Worm (Caenorhabditis elegans) whole organism, young adult: Measurements from ENCODE around the gene F38H4.4.

Experiments
- B0261.1 ChIP-seq: sonication (generic microtip); optimal IDR thresholded peaks from 2 replicates; lab custom pipeline; 2016; ENCODE audit warnings: mild to moderate bottlenecking, missing genetic modification characterization, moderate library complexity, missing compliant biosample characterization
- F33H1.4 ChIP-seq: fragments of 200-800 bp; sonication (Bioruptor generic); IDR thresholded peaks from 2 replicates; pipeline ENCODE4 v1.3.6; 2022; ENCODE audit warnings: missing genetic modification reagents, missing genetic modification characterization, missing compliant biosample characterization
- F39B2.1 ChIP-seq: fragments of 200-800 bp; sonication (Bioruptor generic); IDR thresholded peaks from 2 replicates; pipeline ENCODE4 v1.3.6; 2022; ENCODE audit warnings: missing genetic modification reagents, missing genetic modification characterization, missing compliant biosample characterization
- F49E8.2 ChIP-seq: sonication (generic microtip); optimal IDR thresholded peaks from 3 replicates; lab custom pipeline; 2017; ENCODE audit warnings: missing genetic modification characterization, mild to moderate bottlenecking, missing compliant biosample characterization, antibody characterized with exemption, moderate library complexity; ENCODE audit not compliant: insufficient read depth
- F55B11.4 ChIP-seq: sonication (generic microtip); optimal IDR thresholded peaks from 2 replicates; lab custom pipeline; 2016; ENCODE audit warnings: missing compliant biosample characterization, missing genetic modification characterization, borderline replicate concordance; ENCODE audit not compliant: insufficient read depth
- F57A8.1 ChIP-seq: fragments of 200-800 bp; sonication (Bioruptor generic); optimal IDR thresholded peaks from 2 replicates; lab custom pipeline; 2018; ENCODE audit warnings: mild to moderate bottlenecking, missing genetic modification characterization, moderate library complexity, missing compliant biosample characterization
- K11D2.4 ChIP-seq: fragments of 200-800 bp; sonication (Bioruptor generic); IDR thresholded peaks from 2 replicates; pipeline ENCODE4 v1.3.6; 2022; ENCODE audit warnings: missing genetic modification reagents, missing genetic modification characterization, missing compliant biosample characterization
- K12H6.12 ChIP-seq: fragments of 200-800 bp; sonication (Bioruptor generic); optimal IDR thresholded peaks from 2 replicates; lab custom pipeline; 2018; ENCODE audit warnings: mild to moderate bottlenecking, missing genetic modification characterization, missing compliant biosample characterization
- Y53G8AR.9 ChIP-seq: fragments of 200-800 bp; sonication (Bioruptor generic); conservative IDR thresholded peaks from 2 replicates; pipeline ENCODE4 v1.3.6; 2022; ENCODE audit warnings: missing genetic modification reagents, missing genetic modification characterization, missing compliant biosample characterization
- Y56A3A.18 ChIP-seq: fragments of 200-800 bp; sonication (Bioruptor generic); IDR thresholded peaks from 2 replicates; pipeline ENCODE4 v1.3.6; 2022; ENCODE audit warnings: missing genetic modification reagents, missing genetic modification characterization, missing compliant biosample characterization
- Y79H2A.3 ChIP-seq: fragments of 200-800 bp; sonication (Bioruptor generic); conservative IDR thresholded peaks from 2 replicates; pipeline ENCODE4 v1.3.6; 2022; ENCODE audit warnings: missing genetic modification reagents, missing genetic modification characterization, missing compliant biosample characterization
- Y95B8A.8 ChIP-seq: fragments of 200-800 bp; sonication (Bioruptor generic); IDR thresholded peaks from 2 replicates; pipeline ENCODE4 v1.3.6; 2022; ENCODE audit warnings: missing genetic modification reagents, missing genetic modification characterization, missing compliant biosample characterization
- ZK185.1 ChIP-seq: sonication (generic microtip); optimal IDR thresholded peaks from 2 replicates; lab custom pipeline; 2016; ENCODE audit warnings: mild to moderate bottlenecking, missing genetic modification characterization, missing compliant biosample characterization; ENCODE audit not compliant: poor library complexity, severe bottlenecking
- atf-7 ChIP-seq: sonication (generic microtip); optimal IDR thresholded peaks from 2 replicates; lab custom pipeline; 2017; ENCODE audit warnings: mild to moderate bottlenecking, missing genetic modification characterization, missing compliant biosample characterization
- attf-6 ChIP-seq: fragments of 200-800 bp; sonication (Bioruptor generic); IDR thresholded peaks from 2 replicates; pipeline ENCODE4 v1.3.6; 2022; ENCODE audit warnings: missing genetic modification reagents, missing genetic modification characterization, missing compliant biosample characterization
- bed-1 ChIP-seq: fragments of 200-800 bp; sonication (Bioruptor generic); IDR thresholded peaks from 2 replicates; pipeline ENCODE4 v1.3.6; 2022; ENCODE audit warnings: missing genetic modification reagents, missing genetic modification characterization, missing compliant biosample characterization
- cebp-1 ChIP-seq, 2 experiments: fragments of 200-800 bp in 1 of 2; sonication (Bioruptor generic) in 1 of 2; sonication (generic microtip) in 1 of 2; IDR thresholded peaks in 1 of 2; optimal IDR thresholded peaks in 1 of 2; 2 replicates each; pipeline versions ENCODE4 v1.3.6 to Lab custom; 2017 to 2022; ENCODE audit warnings: missing compliant biosample characterization in 2 of 2, missing genetic modification characterization in 2 of 2, mild to moderate bottlenecking in 1 of 2, missing genetic modification reagents in 1 of 2, moderate library complexity in 1 of 2
- ceh-27 ChIP-seq: fragments of 200-800 bp; sonication (Bioruptor generic); optimal IDR thresholded peaks from 2 replicates; lab custom pipeline; 2018; ENCODE audit warnings: mild to moderate bottlenecking, missing genetic modification characterization, moderate library complexity, missing compliant biosample characterization
- ceh-40 ChIP-seq: fragments of 200-800 bp; sonication (Bioruptor generic); IDR thresholded peaks from 2 replicates; pipeline ENCODE4 v1.3.6; 2022; ENCODE audit warnings: missing genetic modification characterization, missing compliant biosample characterization
- chd-7 ChIP-seq: sonication (generic microtip); optimal IDR thresholded peaks from 2 replicates; lab custom pipeline; 2016; ENCODE audit warnings: mild to moderate bottlenecking, missing genetic modification characterization, moderate library complexity, missing compliant biosample characterization
- dox-1 ChIP-seq: fragments of 200-800 bp; sonication (Bioruptor generic); IDR thresholded peaks from 2 replicates; pipeline ENCODE4 v1.3.6; 2022; ENCODE audit warnings: missing genetic modification reagents, missing genetic modification characterization, missing compliant biosample characterization
- dpff-1 ChIP-seq: sonication (generic microtip); optimal IDR thresholded peaks from 2 replicates; lab custom pipeline; 2017; ENCODE audit warnings: mild to moderate bottlenecking, missing genetic modification characterization, missing compliant biosample characterization
- efl-1 ChIP-seq: fragments of 150-350 bp; optimal IDR thresholded peaks from 2 replicates; lab custom pipeline; 2014; ENCODE audit warnings: missing biosample characterization, missing genetic modification reagents, missing genetic modification characterization
- ets-4 ChIP-seq: fragments of 200-800 bp; sonication (Bioruptor generic); optimal IDR thresholded peaks from 2 replicates; lab custom pipeline; 2018; ENCODE audit warnings: mild to moderate bottlenecking, missing genetic modification characterization, missing compliant biosample characterization
- him-1 ChIP-seq: sonication (generic microtip); optimal IDR thresholded peaks from 2 replicates; lab custom pipeline; 2016; ENCODE audit warnings: missing genotype, missing genetic modification reagents, missing genetic modification characterization, missing compliant biosample characterization
- hlh-26 ChIP-seq: fragments of 200-800 bp; sonication (Bioruptor generic); conservative IDR thresholded peaks from 2 replicates; pipeline ENCODE4 v1.3.6; 2022; ENCODE audit warnings: missing genetic modification reagents, missing genetic modification characterization, missing compliant biosample characterization
- lin-40 ChIP-seq: sonication (generic microtip); optimal IDR thresholded peaks from 2 replicates; lab custom pipeline; 2016; ENCODE audit warnings: missing genetic modification characterization, mild to moderate bottlenecking, missing compliant biosample characterization, missing genotype, missing genetic modification reagents
- lin-54 ChIP-seq: fragments of 200-800 bp; sonication (Bioruptor generic); optimal IDR thresholded peaks from 2 replicates; lab custom pipeline; 2018; ENCODE audit warnings: mild to moderate bottlenecking, missing genetic modification characterization, missing compliant biosample characterization
- lsy-27 ChIP-seq: sonication (generic microtip); optimal IDR thresholded peaks from 2 replicates; lab custom pipeline; 2017; ENCODE audit warnings: missing genetic modification characterization, mild to moderate bottlenecking, missing compliant biosample characterization, antibody characterized with exemption, missing genotype, borderline replicate concordance; ENCODE audit not compliant: insufficient read depth
- madf-10 ChIP-seq: sonication (generic microtip); optimal IDR thresholded peaks from 2 replicates; lab custom pipeline; 2016; ENCODE audit warnings: mild to moderate bottlenecking, missing genetic modification characterization, missing compliant biosample characterization
- madf-3 ChIP-seq: fragments of 200-800 bp; sonication (Bioruptor generic); IDR thresholded peaks from 2 replicates; pipeline ENCODE4 v1.3.6; 2022; ENCODE audit warnings: missing genetic modification reagents, missing genetic modification characterization, missing compliant biosample characterization
- mel-28 ChIP-seq: sonication (generic microtip); optimal IDR thresholded peaks from 2 replicates; lab custom pipeline; 2016; ENCODE audit warnings: borderline replicate concordance, mild to moderate bottlenecking, missing genetic modification characterization, missing compliant biosample characterization
- mes-4 ChIP-seq: sonication (generic microtip); optimal IDR thresholded peaks from 2 replicates; lab custom pipeline; 2016; ENCODE audit warnings: missing genotype, missing genetic modification characterization, missing compliant biosample characterization
- nhr-27 ChIP-seq: fragments of 200-800 bp; sonication (Bioruptor generic); optimal IDR thresholded peaks from 2 replicates; lab custom pipeline; 2018; ENCODE audit warnings: mild to moderate bottlenecking, missing genetic modification characterization, moderate library complexity, missing compliant biosample characterization
- pha-4 ChIP-seq: fragments of 150-350 bp; sonication (generic microtip); optimal IDR thresholded peaks from 2 replicates; lab custom pipeline; 2014; ENCODE audit warnings: missing biosample characterization, missing genetic modification reagents, missing genetic modification characterization
- rpc-1 ChIP-seq, 2 experiments: fragments of 150-350 bp in 1 of 2; sonication (generic microtip) in 1 of 2; optimal IDR thresholded peaks; 2 replicates each; lab custom pipeline; 2014 to 2018; ENCODE audit warnings: missing biosample characterization in 1 of 2, missing genetic modification characterization in 1 of 2, missing genetic modification reagents in 1 of 2, missing genotype in 1 of 2
- snpc-3.4 ChIP-seq: sonication (generic microtip); optimal IDR thresholded peaks from 2 replicates; lab custom pipeline; 2017; ENCODE audit warnings: missing genetic modification characterization, mild to moderate bottlenecking, missing compliant biosample characterization, antibody characterized with exemption, moderate library complexity, missing genotype, missing genetic modification reagents
- snpc-4 ChIP-seq, 5 experiments: fragments of 150-350 bp in 1 of 5; sonication (generic microtip) in 4 of 5; optimal IDR thresholded peaks; 2 replicates each; lab custom pipeline; 2014 to 2018; ENCODE audit warnings: missing genetic modification characterization in 5 of 5, missing biosample characterization in 3 of 5, antibody characterized with exemption in 2 of 5, mild to moderate bottlenecking in 2 of 5, missing compliant biosample characterization in 2 of 5, missing genotype in 2 of 5, moderate library complexity in 2 of 5, missing genetic modification reagents in 1 of 5
- sptf-2 ChIP-seq: fragments of 200-800 bp; sonication (Bioruptor generic); optimal IDR thresholded peaks from 2 replicates; lab custom pipeline; 2018; ENCODE audit warnings: mild to moderate bottlenecking, missing genetic modification characterization, missing compliant biosample characterization
- unc-130 ChIP-seq: sonication (generic microtip); optimal IDR thresholded peaks from 2 replicates; lab custom pipeline; 2016; ENCODE audit warnings: missing genetic modification reagents, missing genetic modification characterization, missing compliant biosample characterization
- ztf-22 ChIP-seq: fragments of 200-800 bp; sonication (Bioruptor generic); optimal IDR thresholded peaks from 2 replicates; lab custom pipeline; 2018; ENCODE audit warnings: mild to moderate bottlenecking, missing genetic modification characterization, moderate library complexity, missing compliant biosample characterization
- ztf-26 ChIP-seq: sonication (generic microtip); optimal IDR thresholded peaks from 2 replicates; lab custom pipeline; 2017; ENCODE audit warnings: missing genetic modification characterization, missing compliant biosample characterization
- ztf-28 ChIP-seq: fragments of 200-800 bp; sonication (Bioruptor generic); IDR thresholded peaks from 2 replicates; pipeline ENCODE4 v1.3.6; 2022; ENCODE audit warnings: missing genetic modification reagents, missing genetic modification characterization, missing compliant biosample characterization
- ztf-3 ChIP-seq: fragments of 200-800 bp; sonication (Bioruptor generic); optimal IDR thresholded peaks from 2 replicates; lab custom pipeline; 2018; ENCODE audit warnings: mild to moderate bottlenecking, missing genetic modification characterization, missing compliant biosample characterization
- ztf-6 ChIP-seq: fragments of 200-800 bp; sonication (Bioruptor generic); IDR thresholded peaks from 2 replicates; pipeline ENCODE4 v1.3.6; 2022; ENCODE audit warnings: missing genetic modification reagents, missing genetic modification characterization, missing compliant biosample characterization

The F38H4.4 gene

ce11 chrIV:11821591-11822361 is 26.3 kb upstream of the F38H4.4 start, which contains the start of the genes par-5 and M117.3 (continued):
- TF ChIP-seq ztf-22 (peak; percentile 16), ceh-27 (GFP tag; lab: Kevin White, UChicago) (peak; percentile 90), F57A8.1 (no peak), ztf-28 (GFP tag; lab: Robert Waterston, UW) (no peak), chd-7 (tag; lab: Kevin White, UChicago) (peak; percentile 53), mel-28 (tag; lab: Kevin White, UChicago) (no peak), lin-40 (tag; lab: Kevin White, UChicago) (peak; percentile 69), Y56A3A.18 (GFP tag; lab: Robert Waterston, UW) (no peak), sptf-2 (no peak), ceh-40 (GFP tag; lab: Robert Waterston, UW) (no peak), F55B11.4 (tag; lab: Kevin White, UChicago) (no peak), ztf-3 (peak; percentile 35), lsy-27 (tag; lab: Kevin White, UChicago) (no peak), madf-10 (tag; lab: Kevin White, UChicago) (peak; percentile 64), rpc-1 (optimal IDR thresholded peaks at IDR 0.05; lab: Kevin White, UChicago) (no peak), rpc-1 (tag; optimal IDR thresholded peaks at IDR 0.05; lab: Kevin White, UChicago) (no peak), bed-1 (GFP tag; lab: Robert Waterston, UW) (no peak), nhr-27 (tag; lab: Kevin White, UChicago) (no peak), ets-4 (peak; percentile 5), Y79H2A.3 (GFP tag; lab: Robert Waterston, UW) (no peak), B0261.1 (no peak), mes-4 (no peak), attf-6 (peak; percentile 33; the same call in 1 of the 2 replicates), F33H1.4 (GFP tag; lab: Robert Waterston, UW) (no peak; the same call in 1 of the 2 replicates), ZK185.1 (tag; lab: Kevin White, UChicago) (peak; percentile 57), pha-4 (tag; lab: Kevin White, UChicago) (no peak), hlh-26 (no peak), madf-3 (no peak; the same call in 1 of the 2 replicates), atf-7 (tag; lab: Kevin White, UChicago) (peak; percentile 69), ztf-26 (peak; percentile 21), dpff-1 (tag; lab: Kevin White, UChicago) (no peak), F39B2.1 (GFP tag; lab: Robert Waterston, UW) (no peak), K11D2.4 (GFP tag; lab: Robert Waterston, UW) (peak; percentile 65), ztf-6 (no peak)
- TF ChIP-seq, all 124 proteins: peak for 55

ce11 chrIV:11822454-11822853 is 25.6 kb upstream of the F38H4.4 start:
- TF ChIP-seq snpc-3.4 (peak; percentile 64), snpc-4 (GFP tag; optimal IDR thresholded peaks at IDR 0.05; lab: Kevin White, UChicago) (no peak), snpc-4 (tag; optimal IDR thresholded peaks at IDR 0.05; lab: Kevin White, UChicago) (peak in 2 of 4 experiments; percentile 19 to 28), K12H6.12 (tag; lab: Kevin White, UChicago) (no peak), lin-54 (peak; percentile 81), F49E8.2 (tag; lab: Kevin White, UChicago) (peak; percentile 45), dox-1 (GFP tag; lab: Robert Waterston, UW) (peak; percentile 54; the same call in 1 of the 2 replicates), attf-6 (peak; percentile 49; the same call in 1 of the 2 replicates), ztf-3 (no peak), Y53G8AR.9 (GFP tag; lab: Robert Waterston, UW) (peak; percentile 8; the same call in 1 of the 2 replicates), Y95B8A.8 (peak; percentile 85), unc-130 (peak; percentile 36), cebp-1 (GFP tag; IDR thresholded peaks at IDR 0.05; lab: Robert Waterston, UW) (no peak), cebp-1 (tag; optimal IDR thresholded peaks at IDR 0.05; lab: Kevin White, UChicago) (no peak), efl-1 (GFP tag; lab: Kevin White, UChicago) (peak; percentile 96), mel-28 (tag; lab: Kevin White, UChicago) (no peak), him-1 (tag; lab: Kevin White, UChicago) (no peak)
